Fruit fly (Drosophila melanogaster) whole organism, pupa: ENCODE results near the gene a5.

ENCODE experiments used
- CG10348 ChIP-seq: fragments of 200-800 bp; sonication (Bioruptor generic); IDR thresholded peaks from 2 replicates; pipeline ENCODE4 v1.3.6; 2022; ENCODE audit warnings: missing biosample characterization, missing genetic modification characterization
- CG15710 ChIP-seq: fragments of 200-800 bp; sonication (Bioruptor generic); optimal IDR thresholded peaks from 2 replicates; lab custom pipeline; 2018; ENCODE audit warnings: missing biosample characterization, mild to moderate bottlenecking, missing genetic modification characterization, moderate library complexity
- CG17806 ChIP-seq: fragments of 200-800 bp; sonication (Bioruptor generic); optimal IDR thresholded peaks from 2 replicates; lab custom pipeline; 2018; ENCODE audit warnings: missing biosample characterization, mild to moderate bottlenecking, missing genetic modification characterization, moderate library complexity
- CG34367 ChIP-seq: fragments of 200-800 bp; sonication (Bioruptor generic); optimal IDR thresholded peaks from 2 replicates; lab custom pipeline; 2018; ENCODE audit warnings: missing biosample characterization, mild to moderate bottlenecking, missing genetic modification characterization
- D1 ChIP-seq: fragments of 200-800 bp; sonication (Bioruptor generic); optimal IDR thresholded peaks from 2 replicates; lab custom pipeline; 2018; ENCODE audit warnings: missing biosample characterization, mild to moderate bottlenecking, missing genetic modification characterization, moderate library complexity
- EcR ChIP-seq: fragments of 200-800 bp; sonication (Bioruptor generic); optimal IDR thresholded peaks from 3 replicates; lab custom pipeline; 2019; ENCODE audit warnings: missing biosample characterization, missing genetic modification characterization, mild to moderate bottlenecking, moderate library complexity, missing genetic modification reagents
- Ets98B ChIP-seq: fragments of 200-800 bp; sonication (Bioruptor generic); IDR thresholded peaks from 2 replicates; pipeline ENCODE4 v1.3.6; 2022; ENCODE audit warnings: missing biosample characterization, missing genetic modification characterization
- Pif1B ChIP-seq: fragments of 200-800 bp; sonication (Bioruptor generic); optimal IDR thresholded peaks from 3 replicates; lab custom pipeline; 2016; ENCODE audit warnings: missing biosample characterization, missing genetic modification characterization
- Snoo ChIP-seq: fragments of 200-800 bp; sonication (Bioruptor generic); optimal IDR thresholded peaks from 3 replicates; lab custom pipeline; 2017; ENCODE audit warnings: missing biosample characterization, mild to moderate bottlenecking, missing genetic modification characterization, inconsistent platforms
- fd96Ca ChIP-seq: fragments of 200-800 bp; sonication (Bioruptor generic); IDR thresholded peaks from 3 replicates; pipeline ENCODE4 v1.3.6; 2022; ENCODE audit warnings: missing biosample characterization, missing genetic modification characterization
- gl ChIP-seq: fragments of 200-800 bp; sonication (Bioruptor generic); optimal IDR thresholded peaks from 2 replicates; lab custom pipeline; 2018; ENCODE audit warnings: missing biosample characterization, mild to moderate bottlenecking, missing genetic modification characterization
- rn ChIP-seq: fragments of 200-800 bp; sonication (Bioruptor generic); IDR thresholded peaks from 2 replicates; pipeline ENCODE4 v1.3.6; 2022; ENCODE audit warnings: missing biosample characterization, missing genetic modification characterization

DNA sequence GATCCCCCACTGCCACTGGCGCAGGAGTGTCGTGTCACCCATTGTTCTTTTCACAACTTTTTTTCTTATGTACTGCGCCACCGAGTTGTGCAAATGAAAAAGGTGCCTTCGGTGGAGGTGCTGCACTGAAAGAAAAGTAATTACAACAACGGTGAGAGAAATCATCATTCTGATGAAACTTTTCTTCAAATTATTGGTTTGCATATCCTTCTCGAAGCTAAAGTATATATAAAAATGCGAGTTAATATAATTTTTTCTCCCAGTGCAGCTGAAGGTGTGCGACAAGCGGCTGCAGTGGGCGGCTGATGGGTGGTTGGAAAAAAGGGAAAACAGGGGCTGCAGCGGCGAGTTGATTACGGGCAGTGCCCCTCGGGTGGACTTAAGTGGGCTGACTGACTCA lies 16.6 kb upstream of the a5 start:
- peak; percentile 32 for TF ChIP-seq Snoo (tag; lab: Kevin White, UChicago)
- peak; percentile 37 for TF ChIP-seq CG34367 (tag; lab: Kevin White, UChicago)
- no peak; the same call in 2 of the 3 replicates for TF ChIP-seq fd96Ca (GFP tag; lab: Robert Waterston, UW)
- TF ChIP-seq gl (tag; lab: Kevin White, UChicago): no peak
- no peak for TF ChIP-seq EcR (GFP tag; lab: Kevin White, UChicago)
- TF ChIP-seq CG15710 (tag; lab: Kevin White, UChicago): peak; percentile 61
- peak; percentile 3 for TF ChIP-seq Pif1B (GFP tag; lab: Kevin White, UChicago)
- peak; percentile 34 for TF ChIP-seq CG17806 (tag; lab: Kevin White, UChicago)
- TF ChIP-seq CG10348 (GFP tag; lab: Robert Waterston, UW): no peak
- TF ChIP-seq Ets98B (GFP tag; lab: Robert Waterston, UW): peak; percentile 23; the same call in 1 of the 2 replicates
- TF ChIP-seq rn (GFP tag; lab: Robert Waterston, UW): no peak
- TF ChIP-seq D1 (tag; lab: Kevin White, UChicago): no peak
